Worm (Caenorhabditis elegans) whole organism, L4 larva: ENCODE data around the gene C10E2.5.
A peak's percentile ranks its signal among the peaks of the same experiment; 100 is the strongest.

Experiments
- daf-16 ChIP-seq, 3 experiments: sonication (generic microtip); optimal IDR thresholded peaks; 2 replicates each; lab custom pipeline; 2016 to 2017; ENCODE audit warnings: missing genetic modification characterization in 3 of 3, missing genetic modification reagents in 3 of 3, mild to moderate bottlenecking in 2 of 3, missing compliant biosample characterization in 2 of 3, missing biosample characterization in 1 of 3, moderate library complexity in 1 of 3
- lin-29 ChIP-seq: fragments of 200-800 bp; sonication (Bioruptor generic); IDR thresholded peaks from 2 replicates; pipeline ENCODE4 v1.3.6; 2022; ENCODE audit warnings: missing genetic modification reagents, missing genetic modification characterization, missing compliant biosample characterization
- mdl-1 ChIP-seq, 2 experiments: fragments of 150-350 bp in 1 of 2; sonication (generic microtip) in 1 of 2; optimal IDR thresholded peaks; 2 replicates each; lab custom pipeline; 2014 to 2017; ENCODE audit warnings: missing biosample characterization in 2 of 2, missing genetic modification characterization in 2 of 2
- pqm-1 ChIP-seq: sonication (generic microtip); optimal IDR thresholded peaks from 2 replicates; lab custom pipeline; 2017; ENCODE audit warnings: missing biosample characterization, missing genetic modification characterization

- TF ChIP-seq pqm-1 (tag; lab: Kevin White, UChicago) (no peak), mdl-1 (tag; optimal IDR thresholded peaks at IDR 0.05; lab: Kevin White, UChicago) (peak in 1 of 2 experiments; percentile 84), lin-29 (GFP tag; lab: Robert Waterston, UW) (no peak), daf-16 (GFP tag; optimal IDR thresholded peaks at IDR 0.05; lab: Kevin White, UChicago) (peak in 1 of 2 experiments; percentile 50), daf-16 (tag; optimal IDR thresholded peaks at IDR 0.05; lab: Kevin White, UChicago) (peak; percentile 40)
Observed at ce11 chrX:16799065-16799663, 44.8 kb upstream of the C10E2.5 start.
